Worm (Caenorhabditis elegans) whole organism, L3 larva: ENCODE results near the gene nmur-3.

ENCODE experiments used
- ceh-28 ChIP-seq: fragments of 150-350 bp; optimal IDR thresholded peaks from 2 replicates; lab custom pipeline; 2014; ENCODE audit warnings: missing biosample characterization, missing genetic modification reagents, missing genetic modification characterization
- elt-1 ChIP-seq: fragments of 150-350 bp; optimal IDR thresholded peaks from 2 replicates; lab custom pipeline; 2014; ENCODE audit warnings: missing biosample characterization, missing genetic modification characterization
- elt-2 ChIP-seq: sonication (generic microtip); optimal IDR thresholded peaks from 2 replicates; lab custom pipeline; 2016; ENCODE audit warnings: missing genetic modification reagents, mild to moderate bottlenecking, missing genetic modification characterization, missing compliant biosample characterization
- elt-3 ChIP-seq, 3 experiments: fragments of 150-350 bp in 1 of 3; sonication (generic microtip) in 2 of 3; optimal IDR thresholded peaks; 2 replicates in 2 of 3; 4 replicates in 1 of 3; lab custom pipeline; 2014 to 2017; ENCODE audit warnings: missing biosample characterization in 3 of 3, missing genetic modification characterization in 3 of 3
- eor-1 ChIP-seq, 2 experiments: fragments of 150-350 bp; optimal IDR thresholded peaks; 2 replicates each; lab custom pipeline; 2014 to 2018; ENCODE audit warnings: missing biosample characterization in 2 of 2, missing genetic modification characterization in 2 of 2
- fos-1 ChIP-seq: fragments of 150-350 bp; optimal IDR thresholded peaks from 2 replicates; lab custom pipeline; 2014; ENCODE audit warnings: missing biosample characterization, missing genetic modification characterization
- hmg-11 ChIP-seq: sonication (generic microtip); optimal IDR thresholded peaks from 2 replicates; lab custom pipeline; 2016; ENCODE audit warnings: missing genetic modification characterization, missing compliant biosample characterization
- lin-15B ChIP-seq: fragments of 150-350 bp; optimal IDR thresholded peaks from 2 replicates; lab custom pipeline; 2014; ENCODE audit warnings: missing biosample characterization, missing genetic modification characterization
- nfya-1 ChIP-seq: sonication (generic microtip); optimal IDR thresholded peaks from 2 replicates; lab custom pipeline; 2017; ENCODE audit warnings: missing genetic modification characterization, mild to moderate bottlenecking, missing compliant biosample characterization, antibody characterized with exemption, moderate library complexity; ENCODE audit not compliant: insufficient read depth
- nhr-12 ChIP-seq: fragments of 150-350 bp; optimal IDR thresholded peaks from 2 replicates; lab custom pipeline; 2014; ENCODE audit warnings: missing biosample characterization, missing genetic modification characterization
- nhr-23 ChIP-seq: fragments of 150-350 bp; optimal IDR thresholded peaks from 2 replicates; lab custom pipeline; 2014; ENCODE audit warnings: missing biosample characterization, missing genetic modification reagents, missing genetic modification characterization
- nhr-237 ChIP-seq: fragments of 150-350 bp; optimal IDR thresholded peaks from 2 replicates; lab custom pipeline; 2014; ENCODE audit warnings: missing biosample characterization, missing genetic modification characterization
- nhr-25 ChIP-seq: sonication (generic microtip); optimal IDR thresholded peaks from 2 replicates; lab custom pipeline; 2017; ENCODE audit warnings: missing biosample characterization, missing genetic modification characterization
- nhr-67 ChIP-seq: fragments of 150-350 bp; optimal IDR thresholded peaks from 2 replicates; lab custom pipeline; 2014; ENCODE audit warnings: missing biosample characterization, missing genetic modification characterization
- pha-4 ChIP-seq: fragments of 150-350 bp; optimal IDR thresholded peaks from 2 replicates; lab custom pipeline; 2014; ENCODE audit warnings: missing biosample characterization, missing genetic modification reagents, missing genetic modification characterization
- skn-1 ChIP-seq: fragments of 150-350 bp; optimal IDR thresholded peaks from 2 replicates; lab custom pipeline; 2014; ENCODE audit warnings: missing biosample characterization, missing genetic modification characterization
- snpc-4 ChIP-seq: fragments of 150-350 bp; optimal IDR thresholded peaks from 2 replicates; lab custom pipeline; 2014; ENCODE audit warnings: missing biosample characterization, missing genetic modification characterization
- unc-62 ChIP-seq: fragments of 150-350 bp; sonication (generic microtip); optimal IDR thresholded peaks from 4 replicates; lab custom pipeline; 2014; ENCODE audit warnings: missing biosample characterization, missing genetic modification reagents, missing genetic modification characterization
- ztf-4 ChIP-seq: fragments of 150-350 bp; optimal IDR thresholded peaks from 2 replicates; lab custom pipeline; 2014; ENCODE audit warnings: missing biosample characterization, missing genetic modification characterization

The nmur-3 gene

DNA sequence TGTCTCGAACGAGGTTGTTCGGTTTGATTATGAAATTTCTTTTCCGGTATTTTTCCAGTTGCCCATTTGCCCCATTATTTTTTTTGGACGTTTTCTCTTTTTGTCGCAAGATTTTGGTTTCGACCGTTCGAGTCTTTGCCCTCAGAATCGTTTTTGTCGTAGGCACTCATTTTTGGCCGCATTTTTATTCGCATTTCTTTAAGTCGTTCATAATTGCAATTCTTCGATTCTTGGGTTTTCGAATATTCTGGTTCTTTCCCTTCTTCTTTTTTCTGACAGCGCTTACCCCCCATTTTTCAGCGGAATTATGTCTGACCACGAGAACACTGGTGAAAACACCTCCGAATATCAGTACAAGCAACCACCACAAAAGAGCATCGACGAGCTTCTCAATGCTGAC is 41.9 kb downstream of the nmur-3 start, which contains the start of gene rhi-1:
TSS of gene rhi-1 (plus strand) at position 301 of the 400 bp plus-strand sequence.
- no peak for TF ChIP-seq elt-3 (tag; optimal IDR thresholded peaks at IDR 0.05; lab: Kevin White, UChicago)
- no peak for TF ChIP-seq eor-1 (tag; optimal IDR thresholded peaks at IDR 0.05; lab: Kevin White, UChicago)
- no peak for TF ChIP-seq nhr-12 (tag; lab: Kevin White, UChicago)
- TF ChIP-seq nhr-25 = no peak
- TF ChIP-seq fos-1 = no peak
- TF ChIP-seq ceh-28 = no peak
- TF ChIP-seq nhr-23 (tag; lab: Kevin White, UChicago) = no peak

DNA sequence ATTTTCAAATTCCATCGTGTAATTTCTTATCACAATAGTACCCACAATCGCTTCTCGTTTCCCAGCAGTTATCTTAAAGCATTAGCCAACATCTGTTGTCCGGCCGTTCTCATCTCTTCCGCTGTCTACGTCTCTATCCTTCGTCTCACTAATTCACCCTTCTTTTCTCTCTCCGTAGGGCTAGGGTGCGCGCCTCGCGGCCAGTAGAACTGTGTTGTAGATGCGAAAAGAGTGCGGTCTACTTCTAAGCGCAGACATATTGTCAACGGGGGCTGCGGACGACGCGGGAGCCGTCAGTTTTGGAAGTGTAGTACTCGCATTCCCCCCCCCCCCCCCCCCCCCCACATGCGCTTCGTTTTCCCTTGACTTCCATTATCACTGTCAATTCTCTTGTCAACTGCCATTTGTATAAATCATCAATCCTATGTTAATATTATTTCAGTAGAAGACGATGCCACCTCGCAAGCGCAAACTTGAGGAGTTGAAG is 47.4 kb downstream of the nmur-3 start, which contains the start of gene spr-3:
TSS of gene spr-3 (plus strand) at position 437 of the 487 bp plus-strand sequence.
- peak; percentile 45 for TF ChIP-seq snpc-4 (tag; lab: Kevin White, UChicago)
- TF ChIP-seq hmg-11 (tag; lab: Kevin White, UChicago) = peak; percentile 0
- TF ChIP-seq elt-2 (tag; lab: Kevin White, UChicago) = peak; percentile 20
- peak; percentile 46 for TF ChIP-seq nfya-1 (tag; lab: Kevin White, UChicago)
- peak; percentile 11 for TF ChIP-seq nhr-25
- TF ChIP-seq ztf-4 = no peak

DNA sequence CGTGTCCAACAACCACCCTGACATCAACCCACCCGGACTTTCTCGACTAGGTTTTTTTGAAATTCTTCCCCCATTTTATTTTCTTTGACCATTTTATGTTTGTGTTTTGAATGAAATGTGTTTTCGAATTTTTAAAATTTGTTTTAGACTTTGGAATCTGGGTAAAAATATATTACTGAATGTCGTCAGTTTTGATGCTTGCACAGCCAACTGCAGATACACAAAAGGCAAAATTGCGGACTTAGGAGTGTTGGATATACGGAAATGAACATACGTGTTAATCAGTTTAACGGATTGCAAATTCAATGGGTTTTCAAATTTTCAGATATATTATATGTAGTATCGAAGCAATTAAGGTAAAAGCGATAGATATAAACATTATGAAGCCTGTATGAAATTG is 50.4 kb downstream of the nmur-3 start:
- TF ChIP-seq lin-15B (tag; lab: Kevin White, UChicago) = no peak
- TF ChIP-seq elt-1 (tag; lab: Kevin White, UChicago) = no peak
- TF ChIP-seq nhr-67 = no peak
- no peak for TF ChIP-seq nhr-237 (tag; lab: Kevin White, UChicago)
- peak; percentile 29 for TF ChIP-seq pha-4 (tag; lab: Kevin White, UChicago)
- TF ChIP-seq unc-62 (GFP tag; lab: Kevin White, UChicago) = no peak
- peak; percentile 62 for TF ChIP-seq nfya-1 (tag; lab: Kevin White, UChicago)
- no peak for TF ChIP-seq skn-1 (tag; lab: Kevin White, UChicago)
- TF ChIP-seq elt-2 (tag; lab: Kevin White, UChicago) = peak; percentile 2
